Worm (Caenorhabditis elegans): Measurements from ENCODE around the gene ncs-1.

ncs-1 gene

ce11 chrX:949466-949865 is 13.6 kb downstream of the ncs-1 start (continued):
- TF ChIP-seq C16A3.4 (tag; optimal IDR thresholded peaks at IDR 0.05) = peak; percentile 96
- peak; percentile 92 for TF ChIP-seq mep-1 (tag; optimal IDR thresholded peaks at IDR 0.05)
- TF ChIP-seq nhr-20 (tag; optimal IDR thresholded peaks at IDR 0.05) = peak; percentile 93
- TF ChIP-seq nhr-76 (tag; optimal IDR thresholded peaks at IDR 0.05) = peak; percentile 60
- peak; percentile 84 for TF ChIP-seq lin-13 (GFP tag; optimal IDR thresholded peaks at IDR 0.05)
- peak; percentile 43; the same call in 1 of the 2 replicates for TF ChIP-seq ceh-88 (GFP tag; IDR thresholded peaks at IDR 0.05)
- no peak for TF ChIP-seq ceh-90 (tag; optimal IDR thresholded peaks at IDR 0.05)
- peak; percentile 74 for TF ChIP-seq blmp-1 (tag; optimal IDR thresholded peaks at IDR 0.05)
- TF ChIP-seq unc-98 (GFP tag; IDR thresholded peaks at IDR 0.05) = no peak
- peak; percentile 72 to 79 for TF ChIP-seq efl-1 (optimal IDR thresholded peaks at IDR 0.05)
- peak; percentile 57 to 94 for TF ChIP-seq efl-1 (GFP tag; optimal IDR thresholded peaks at IDR 0.05 in 1 of 2)
- peak; percentile 87 for TF ChIP-seq irx-1 (tag; optimal IDR thresholded peaks at IDR 0.05)
- TF ChIP-seq ama-1 (optimal IDR thresholded peaks at IDR 0.05) = no peak
- no peak for TF ChIP-seq C04F5.9 (tag; optimal IDR thresholded peaks at IDR 0.05)
- TF ChIP-seq lsy-2 (tag; optimal IDR thresholded peaks at IDR 0.05) = peak; percentile 80 to 92
- peak; percentile 80 for TF ChIP-seq lir-3 (tag; optimal IDR thresholded peaks at IDR 0.05; ENCODE audit: poor library complexity)
- peak; percentile 85 to 96 (median 91) for TF ChIP-seq ceh-82 (tag; optimal IDR thresholded peaks at IDR 0.05)
- peak; percentile 85 for TF ChIP-seq fos-1 (tag; optimal IDR thresholded peaks at IDR 0.05)
- peak; percentile 28 for TF ChIP-seq sup-37 (GFP tag; optimal IDR thresholded peaks at IDR 0.05)
- TF ChIP-seq grh-1 (GFP tag; IDR thresholded peaks at IDR 0.05) = peak; percentile 68
- peak; percentile 61 to 72 (median 62) for TF ChIP-seq dpl-1 (GFP tag; optimal IDR thresholded peaks at IDR 0.05)
- peak; percentile 25 to 69 for TF ChIP-seq mdl-1 (tag; optimal IDR thresholded peaks at IDR 0.05)
- peak in 3 of 6 experiments; percentile 34 to 70 (median 61) for TF ChIP-seq elt-3 (tag; optimal IDR thresholded peaks at IDR 0.05)
- TF ChIP-seq Y116A8C.19 (tag; optimal IDR thresholded peaks at IDR 0.05; ENCODE audit: borderline replicate concordance) = no peak
- peak; percentile 93 for TF ChIP-seq skn-1 (tag; optimal IDR thresholded peaks at IDR 0.05)
- peak; percentile 75 to 76 for TF ChIP-seq egl-27 (tag; optimal IDR thresholded peaks at IDR 0.05)
- peak; percentile 81 for TF ChIP-seq mab-9 (GFP tag; IDR thresholded peaks at IDR 0.05)
- peak; percentile 23 for TF ChIP-seq aha-1 (tag; optimal IDR thresholded peaks at IDR 0.05)
- no peak for TF ChIP-seq alr-1 (tag; optimal IDR thresholded peaks at IDR 0.05; ENCODE audit: borderline replicate concordance)
- TF ChIP-seq lin-39 (tag; optimal IDR thresholded peaks at IDR 0.05) = peak; percentile 52
- peak; percentile 54 for TF ChIP-seq ces-1 (GFP tag; optimal IDR thresholded peaks at IDR 0.05)
- peak; percentile 79 for TF ChIP-seq nhr-237 (tag; optimal IDR thresholded peaks at IDR 0.05)
- TF ChIP-seq aly-2 (tag; optimal IDR thresholded peaks at IDR 0.05) = peak; percentile 1
- peak; percentile 71 for TF ChIP-seq nhr-11 (tag; optimal IDR thresholded peaks at IDR 0.05)
- TF ChIP-seq hpl-2 (GFP tag; optimal IDR thresholded peaks at IDR 0.05) = no peak
- peak; percentile 25 for TF ChIP-seq elt-2 (tag; optimal IDR thresholded peaks at IDR 0.05)
- peak; percentile 95 for TF ChIP-seq nhr-47 (tag; optimal IDR thresholded peaks at IDR 0.05)
- TF ChIP-seq ztf-4 (tag; optimal IDR thresholded peaks at IDR 0.05) = peak; percentile 79
- TF ChIP-seq efl-3 (GFP tag; optimal IDR thresholded peaks at IDR 0.05) = no peak
- peak; percentile 85 for TF ChIP-seq egl-13 (tag; optimal IDR thresholded peaks at IDR 0.05)
- peak; percentile 77 for TF ChIP-seq unc-130 (tag; optimal IDR thresholded peaks at IDR 0.05)
- peak; percentile 64 for TF ChIP-seq pax-3 (tag; optimal IDR thresholded peaks at IDR 0.05)
- peak; percentile 89 for TF ChIP-seq rnt-1 (tag; optimal IDR thresholded peaks at IDR 0.05)
- TF ChIP-seq ets-5 (GFP tag; IDR thresholded peaks at IDR 0.05) = no peak
- TF ChIP-seq nhr-85 (tag) = peak; percentile 96
- peak; percentile 61 for TF ChIP-seq zip-4 (GFP tag; optimal IDR thresholded peaks at IDR 0.05)
- peak in 1 of 2 experiments; percentile 73 for TF ChIP-seq ztf-11 (tag; optimal IDR thresholded peaks at IDR 0.05)
- peak; percentile 83 for TF ChIP-seq jun-1 (tag; optimal IDR thresholded peaks at IDR 0.05)
- peak; percentile 86 for TF ChIP-seq ceh-8 (GFP tag; optimal IDR thresholded peaks at IDR 0.05)
- TF ChIP-seq xbp-1 (tag; optimal IDR thresholded peaks at IDR 0.05) = peak; percentile 89
- peak; percentile 92 for TF ChIP-seq fkh-10 (GFP tag; optimal IDR thresholded peaks at IDR 0.05)
- peak; percentile 95 for TF ChIP-seq fkh-8 (tag; optimal IDR thresholded peaks at IDR 0.05)
- peak; percentile 95 for TF ChIP-seq nhr-71 (tag; optimal IDR thresholded peaks at IDR 0.05)
